Fruit fly (Drosophila melanogaster): ENCODE results near the gene Kap-alpha3.

The Kap-alpha3 gene

dm6 chr3R:9605084-9605483 is 27.6 kb upstream of the Kap-alpha3 start (continued):
- peak; percentile 69 for TF ChIP-seq CG10669 (GFP tag; optimal IDR thresholded peaks at IDR 0.05)
- TF ChIP-seq esn (GFP tag; optimal IDR thresholded peaks at IDR 0.05): peak; percentile 67
- peak; percentile 47 for TF ChIP-seq CG7368 (GFP tag; optimal IDR thresholded peaks at IDR 0.05)
- peak; percentile 65; the same call in 2 of the 3 replicates for TF ChIP-seq CG6163 (GFP tag; IDR thresholded peaks at IDR 0.05)
- peak; percentile 62 for TF ChIP-seq acj6 (GFP tag; optimal IDR thresholded peaks at IDR 0.05)
- peak; percentile 56 for TF ChIP-seq cyc (GFP tag; optimal IDR thresholded peaks at IDR 0.05)
- TF ChIP-seq Sox102F (GFP tag; optimal IDR thresholded peaks at IDR 0.05): peak; percentile 44
- peak; percentile 54 for TF ChIP-seq CG31627 (GFP tag; optimal IDR thresholded peaks at IDR 0.05)

DNA sequence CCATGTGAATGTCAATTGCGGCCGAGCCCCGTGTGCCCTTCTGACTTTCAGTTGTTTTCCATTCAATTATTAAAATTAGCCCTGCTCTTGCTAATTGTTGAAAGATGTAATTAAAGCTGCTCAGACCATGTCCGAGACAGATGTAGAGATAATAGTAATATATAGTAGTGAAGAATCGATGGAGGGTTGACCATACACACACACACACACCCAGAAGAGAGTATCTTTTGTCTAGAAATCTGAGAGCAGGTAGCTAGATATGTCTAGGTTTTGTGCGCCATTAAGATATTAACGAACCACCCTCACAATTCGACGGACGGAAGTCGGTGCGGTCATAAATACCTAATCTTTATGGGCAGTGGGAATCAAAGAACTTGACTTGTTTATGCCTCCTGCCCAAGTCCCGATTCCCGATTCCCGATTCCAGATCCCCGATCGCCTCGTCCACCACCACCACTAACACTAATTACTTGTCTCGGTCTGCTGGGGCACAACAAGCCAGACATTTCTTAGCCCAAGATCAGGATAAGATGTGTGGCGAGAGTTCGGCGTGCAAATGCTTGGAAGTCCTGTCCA is 27.0 kb upstream of the Kap-alpha3 start:
- TF ChIP-seq cyc (GFP tag; optimal IDR thresholded peaks at IDR 0.05): no peak

DNA sequence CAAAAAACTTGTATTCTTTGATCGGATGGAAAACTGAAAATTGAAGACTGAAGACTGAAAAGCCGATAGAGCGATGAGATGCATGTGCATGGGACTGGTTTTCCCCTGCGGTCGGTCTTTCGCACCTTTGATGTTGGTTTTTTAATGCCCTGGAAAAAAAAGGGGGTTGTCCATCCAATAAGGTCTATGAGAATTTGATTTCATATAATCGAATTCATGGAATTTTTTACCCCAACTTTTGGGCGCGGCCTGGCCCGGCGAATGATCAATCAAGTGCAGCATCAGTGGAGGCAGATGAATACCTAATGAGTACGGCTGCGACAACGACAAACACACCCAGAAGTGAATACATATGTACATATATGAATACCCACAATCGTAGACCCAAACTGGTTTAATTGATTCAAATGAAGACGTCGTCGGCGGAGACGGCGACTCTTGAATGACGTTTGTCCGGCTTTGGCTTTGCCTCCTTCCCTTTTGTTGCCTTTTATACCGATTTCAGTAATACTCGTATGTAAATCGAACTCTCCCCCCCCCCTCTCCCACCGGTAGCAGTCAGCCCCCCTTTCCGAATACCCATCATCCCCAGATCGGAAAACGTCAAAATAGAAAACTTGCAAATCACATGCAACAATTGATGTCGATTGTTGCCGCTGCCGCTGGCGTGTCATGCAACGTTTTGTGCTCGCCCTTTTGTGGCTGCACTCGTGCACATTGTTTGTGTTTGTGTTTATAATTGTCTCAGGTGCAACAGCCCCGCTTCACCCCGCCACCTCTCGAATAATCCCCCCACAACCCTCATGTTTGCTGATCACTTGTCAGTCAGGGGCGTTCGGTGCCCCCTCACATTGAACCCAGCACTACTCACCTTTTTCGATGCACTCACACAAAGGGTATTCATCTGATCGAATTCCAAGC is 25.7 kb upstream of the Kap-alpha3 start:
- TF ChIP-seq ss (GFP tag; optimal IDR thresholded peaks at IDR 0.05) (peak in 1 of 2 experiments; percentile 63), fkh (GFP tag; optimal IDR thresholded peaks at IDR 0.05) (peak; percentile 67), Sox14 (GFP tag; optimal IDR thresholded peaks at IDR 0.05) (no peak)

DNA sequence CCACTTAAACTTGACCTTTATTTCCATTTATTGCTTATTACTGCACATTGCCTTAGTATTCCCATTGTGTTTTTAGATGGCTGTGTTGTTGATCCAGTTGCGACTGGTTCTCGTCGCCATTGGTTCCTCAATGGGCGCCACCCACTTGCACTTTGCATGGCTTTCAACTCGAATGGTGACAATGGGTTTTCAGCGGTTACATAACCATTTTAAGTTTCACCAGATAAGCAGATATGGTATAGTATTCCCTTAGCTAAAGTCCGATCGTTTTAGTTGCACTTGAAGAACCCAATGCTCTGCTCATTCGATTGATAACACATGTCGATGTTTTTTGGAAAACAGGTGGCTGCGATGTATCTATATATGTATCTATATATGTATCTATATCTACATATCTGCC is 24.4 kb upstream of the Kap-alpha3 start:
- TF ChIP-seq Eip78C (GFP tag): peak; percentile 15
- no peak for TF ChIP-seq Ets96B (tag; optimal IDR thresholded peaks at IDR 0.05)
- no peak for TF ChIP-seq CG10631 (GFP tag; optimal IDR thresholded peaks at IDR 0.05)
- peak; percentile 32 for TF ChIP-seq vri (GFP tag; optimal IDR thresholded peaks at IDR 0.05)
- peak in 1 of 2 experiments; percentile 17 for TF ChIP-seq ss (GFP tag; optimal IDR thresholded peaks at IDR 0.05)
- no peak for TF ChIP-seq fd59A (GFP tag; optimal IDR thresholded peaks at IDR 0.05)
- TF ChIP-seq fd85E (GFP tag; optimal IDR thresholded peaks at IDR 0.05): no peak
- no peak for TF ChIP-seq CG1621 (tag; optimal IDR thresholded peaks at IDR 0.05)
- TF ChIP-seq dsx (GFP tag; optimal IDR thresholded peaks at IDR 0.05; ENCODE audit: poor library complexity, severe bottlenecking): no peak
- no peak for TF ChIP-seq CG9139 (GFP tag; optimal IDR thresholded peaks at IDR 0.05)
- no peak for TF ChIP-seq Blimp-1 (GFP tag; optimal IDR thresholded peaks at IDR 0.05)

dm6 chr3R:9600558-9600959 is 23.0 kb upstream of the Kap-alpha3 start:
- TF ChIP-seq ss (GFP tag; optimal IDR thresholded peaks at IDR 0.05) (peak; percentile 36 to 50), Lpt (GFP tag; optimal IDR thresholded peaks at IDR 0.05) (no peak), topi (GFP tag; optimal IDR thresholded peaks at IDR 0.05) (peak; percentile 33), svp (GFP tag) (peak; percentile 72), CG8319 (GFP tag; optimal IDR thresholded peaks at IDR 0.05) (peak; percentile 31), CG6276 (GFP tag; optimal IDR thresholded peaks at IDR 0.05) (no peak), CG8119 (GFP tag; IDR thresholded peaks at IDR 0.05) (no peak), CG1621 (tag; optimal IDR thresholded peaks at IDR 0.05) (peak; percentile 26), CG31627 (GFP tag; optimal IDR thresholded peaks at IDR 0.05) (no peak), fd59A (GFP tag; optimal IDR thresholded peaks at IDR 0.05) (peak; percentile 18), CG6854 (GFP tag; optimal IDR thresholded peaks at IDR 0.05) (no peak), CG11902 (GFP tag; optimal IDR thresholded peaks at IDR 0.05) (no peak), CG3919 (GFP tag; optimal IDR thresholded peaks at IDR 0.05) (peak; percentile 45), Eip78C (GFP tag) (peak; percentile 84), Ets21C (GFP tag; optimal IDR thresholded peaks at IDR 0.05) (no peak), net (GFP tag; optimal IDR thresholded peaks at IDR 0.05) (peak; percentile 47), CG34406 (GFP tag; optimal IDR thresholded peaks at IDR 0.05) (peak; percentile 47), dsx (GFP tag; optimal IDR thresholded peaks at IDR 0.05; ENCODE audit: poor library complexity, severe bottlenecking) (peak; percentile 57), CG10669 (GFP tag; optimal IDR thresholded peaks at IDR 0.05) (peak; percentile 46), eg (GFP tag; IDR thresholded peaks at IDR 0.05) (0 out of 3 replicates have a peak, but pooled peaks have one; percentile 29), CG16779 (tag; optimal IDR thresholded peaks at IDR 0.05) (peak; percentile 36), CG8632 (GFP tag; optimal IDR thresholded peaks at IDR 0.05) (peak; percentile 44), Hr4 (GFP tag; optimal IDR thresholded peaks at IDR 0.05) (no peak), spab (GFP tag; optimal IDR thresholded peaks at IDR 0.05) (peak; percentile 39), fd85E (GFP tag; optimal IDR thresholded peaks at IDR 0.05) (no peak), cyc (GFP tag; optimal IDR thresholded peaks at IDR 0.05) (no peak), Gug (GFP tag; IDR thresholded peaks at IDR 0.05) (no peak), CG32006 (GFP tag; optimal IDR thresholded peaks at IDR 0.05) (peak; percentile 17)
